Worm (Caenorhabditis elegans) whole organism, late embryonic: ENCODE data around the gene B0302.5.

Experiments
- dve-1 ChIP-seq: sonication (generic microtip); optimal IDR thresholded peaks from 2 replicates; lab custom pipeline; 2017; ENCODE audit warnings: antibody characterized with exemption, mild to moderate bottlenecking, missing genetic modification characterization, missing compliant biosample characterization
- pha-4 ChIP-seq: fragments of 150-350 bp; optimal IDR thresholded peaks from 2 replicates; lab custom pipeline; 2018; ENCODE audit warnings: missing biosample characterization, missing genetic modification reagents, missing genetic modification characterization

- TF ChIP-seq dve-1 (no peak), pha-4 (no peak)
Observed at ce11 chrX:17214803-17215202, 19.9 kb upstream of the B0302.5 start, which contains the start of gene acdh-10.
